Fruit fly (Drosophila melanogaster) whole organism, prepupa: ENCODE data around the gene CG6788.

Source experiments
- CG4318 ChIP-seq: fragments of 200-800 bp; sonication (Bioruptor generic); optimal IDR thresholded peaks from 3 replicates; lab custom pipeline; 2017; ENCODE audit warnings: missing biosample characterization, mild to moderate bottlenecking, missing genetic modification characterization
- Gug ChIP-seq: fragments of 200-800 bp; sonication (Bioruptor generic); IDR thresholded peaks from 2 replicates; pipeline ENCODE4 v1.3.6; 2022; ENCODE audit warnings: missing biosample characterization, missing genetic modification characterization

dm6 chrX:17884567-17884966, 3.4 kb upstream of the CG6788 start:
- TF ChIP-seq CG4318 (GFP tag; lab: Kevin White, UChicago) (no peak), Gug (GFP tag; lab: Robert Waterston, UW) (no peak)
